Fruit fly (Drosophila melanogaster): Measurements from ENCODE around the gene Rbcn-3A.

Rbcn-3A gene

dm6 chrX:6291083-6291699 lies 35.9 kb upstream of the Rbcn-3A start, which contains the start of the genes Rpt4 and mldr (continued):
- TF ChIP-seq Ets97D (GFP tag; optimal IDR thresholded peaks at IDR 0.05) (peak; percentile 47), CG7786 (GFP tag; optimal IDR thresholded peaks at IDR 0.05) (no peak), zf30C (GFP tag; optimal IDR thresholded peaks at IDR 0.05) (no peak), Med (GFP tag) (peak; percentile 80), CG42726 (GFP tag; IDR thresholded peaks at IDR 0.05; ENCODE audit: partially characterized antibody) (0 out of 2 replicates have a peak, but pooled peaks have one; percentile 28), CG30020 (tag; optimal IDR thresholded peaks at IDR 0.05) (no peak), peb (GFP tag; IDR thresholded peaks at IDR 0.05) (no peak), dysf (GFP tag; IDR thresholded peaks at IDR 0.05) (no peak), CG10431 (GFP tag; optimal IDR thresholded peaks at IDR 0.05) (no peak), HHEX (GFP tag; optimal IDR thresholded peaks at IDR 0.05) (no peak), CG10979 (tag; optimal IDR thresholded peaks at IDR 0.05) (no peak), NFAT (GFP tag; IDR thresholded peaks at IDR 0.05) (no peak), Fer1 (GFP tag; optimal IDR thresholded peaks at IDR 0.05) (peak; percentile 12), CG18011 (GFP tag; optimal IDR thresholded peaks at IDR 0.05) (no peak), CG6175 (GFP tag; IDR thresholded peaks at IDR 0.05) (no peak), Myb (GFP tag; optimal IDR thresholded peaks at IDR 0.05) (peak; percentile 32), en (GFP tag; optimal IDR thresholded peaks at IDR 0.05) (no peak), aop (GFP tag; IDR thresholded peaks at IDR 0.05) (no peak), ems (GFP tag; optimal IDR thresholded peaks at IDR 0.05) (no peak), CTCF (GFP tag; optimal IDR thresholded peaks at IDR 0.05) (peak; percentile 8), CG2712 (tag; optimal IDR thresholded peaks at IDR 0.05) (peak; percentile 18)

- TF ChIP-seq grau (tag; optimal IDR thresholded peaks at IDR 0.05) (peak; percentile 40), Doc3 (GFP tag; IDR thresholded peaks at IDR 0.05; ENCODE audit: partially characterized antibody) (peak; percentile 49; the same call in 1 of the 3 replicates), Nf-YB (GFP tag; optimal IDR thresholded peaks at IDR 0.05) (peak; percentile 54), hb (GFP tag; IDR thresholded peaks at IDR 0.05; ENCODE audit: partially characterized antibody) (peak; percentile 62; the same call in 1 of the 3 replicates), CG18619 (GFP tag; optimal IDR thresholded peaks at IDR 0.05) (no peak), gem (tag; optimal IDR thresholded peaks at IDR 0.05) (no peak), dati (GFP tag; IDR thresholded peaks at IDR 0.05) (no peak), Vsx1 (GFP tag; optimal IDR thresholded peaks at IDR 0.05) (no peak), CG4282 (GFP tag; optimal IDR thresholded peaks at IDR 0.05) (no peak), CG12942 (GFP tag; optimal IDR thresholded peaks at IDR 0.05) (no peak), MBD-R2 (GFP tag; IDR thresholded peaks at IDR 0.05) (peak; percentile 98), crc (GFP tag; optimal IDR thresholded peaks at IDR 0.05) (no peak), Stat92E (GFP tag; optimal IDR thresholded peaks at IDR 0.05) (peak in 1 of 3 experiments; percentile 73), bowl (GFP tag; IDR thresholded peaks at IDR 0.05) (no peak), CG11247 (GFP tag; IDR thresholded peaks at IDR 0.05) (no peak), otp (GFP tag; IDR thresholded peaks at IDR 0.05) (no peak), PHDP (tag; optimal IDR thresholded peaks at IDR 0.05) (peak; percentile 32), CG2120 (GFP tag; optimal IDR thresholded peaks at IDR 0.05) (peak; percentile 57), sens-2 (GFP tag; IDR thresholded peaks at IDR 0.05) (no peak), zen2 (GFP tag; IDR thresholded peaks at IDR 0.05; ENCODE audit: partially characterized antibody) (0 out of 3 replicates have a peak, but pooled peaks have one; percentile 65), az2 (GFP tag; optimal IDR thresholded peaks at IDR 0.05) (peak; percentile 2), CG30403 (GFP tag; optimal IDR thresholded peaks at IDR 0.05) (peak; percentile 36), CG11696 (GFP tag; IDR thresholded peaks at IDR 0.05) (no peak), Lim3 (GFP tag; IDR thresholded peaks at IDR 0.05) (no peak), CG2129 (GFP tag; IDR thresholded peaks at IDR 0.05; ENCODE audit: partially characterized antibody) (0 out of 2 replicates have a peak, but pooled peaks have one; percentile 16), caup (GFP tag; optimal IDR thresholded peaks at IDR 0.05; ENCODE audit: severe bottlenecking) (peak; percentile 62), Tbp (GFP tag; optimal IDR thresholded peaks at IDR 0.05) (no peak), org-1 (GFP tag; optimal IDR thresholded peaks at IDR 0.05) (peak; percentile 9), Ets97D (GFP tag; optimal IDR thresholded peaks at IDR 0.05) (peak; percentile 93), kay (GFP tag; optimal IDR thresholded peaks at IDR 0.05) (peak; percentile 29)
These were observed 32.6 kb upstream of the Rbcn-3A start, which contains the start of the genes Top3beta and wuho for dm6 chrX:6287842-6288241. Gene Top3beta (minus strand): TSS chrX:6287990. Gene wuho (plus strand): TSS chrX:6288100.
